Worm (Caenorhabditis elegans): ENCODE results near the gene Y17G7B.20.
A peak's percentile ranks its signal among the peaks of the same experiment; 100 is the strongest.

Gene Y17G7B.20

DNA sequence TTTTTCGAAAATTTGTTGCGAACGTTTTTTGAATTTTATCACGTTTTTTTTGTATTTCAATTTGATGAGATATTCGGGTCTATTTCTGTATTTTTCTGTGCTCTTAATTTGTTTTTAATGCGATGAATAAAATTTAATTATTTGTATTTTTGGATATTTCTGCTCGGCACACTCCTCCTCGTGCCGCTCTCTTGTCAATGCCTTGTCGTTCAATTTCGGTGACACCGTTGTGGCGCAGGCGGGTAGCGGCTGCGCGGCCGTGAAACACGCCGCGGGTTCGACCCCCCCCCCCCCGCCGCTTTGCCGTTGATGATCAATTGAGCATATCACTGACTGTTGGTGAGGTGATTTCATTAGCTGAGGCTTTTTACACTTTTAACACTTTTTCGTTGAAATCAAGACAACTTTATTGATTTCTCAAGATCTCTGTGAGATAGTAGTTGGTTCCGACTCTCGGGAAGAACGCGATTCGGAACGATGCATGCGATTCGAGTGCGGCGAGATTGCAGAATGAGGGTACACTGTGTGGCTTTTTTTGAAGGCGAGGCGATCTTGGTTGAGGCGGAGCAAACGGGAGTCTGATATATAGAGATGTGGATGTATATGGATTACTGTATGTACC lies 18.9 kb downstream of the Y17G7B.20 start (continued):
- TF ChIP-seq ceh-22 (tag; optimal IDR thresholded peaks at IDR 0.05) = peak; percentile 59
- peak; percentile 99 for TF ChIP-seq dmd-4 (tag; optimal IDR thresholded peaks at IDR 0.05; ENCODE audit: borderline replicate concordance)
- peak; percentile 100 for TF ChIP-seq Y22D7AL.16 (tag; optimal IDR thresholded peaks at IDR 0.05)
- TF ChIP-seq che-1 (tag; optimal IDR thresholded peaks at IDR 0.05) = peak; percentile 99
- peak; percentile 98 for TF ChIP-seq madf-2 (tag; optimal IDR thresholded peaks at IDR 0.05)
- TF ChIP-seq odd-2 (tag; optimal IDR thresholded peaks at IDR 0.05) = peak; percentile 89
- TF ChIP-seq elt-2 (tag; optimal IDR thresholded peaks at IDR 0.05) = peak; percentile 100
- peak; percentile 100 for TF ChIP-seq K02D7.2 (tag; optimal IDR thresholded peaks at IDR 0.05)
- peak; percentile 99 for TF ChIP-seq C38D4.7 (GFP tag; optimal IDR thresholded peaks at IDR 0.05)
- peak; percentile 99 for TF ChIP-seq ceh-9 (tag; optimal IDR thresholded peaks at IDR 0.05)
- TF ChIP-seq nhr-232 (tag; optimal IDR thresholded peaks at IDR 0.05) = peak; percentile 99
- peak; percentile 100 for TF ChIP-seq ceh-45 (GFP tag; IDR thresholded peaks at IDR 0.05)
- TF ChIP-seq ceh-31 (tag; optimal IDR thresholded peaks at IDR 0.05) = peak; percentile 97
- TF ChIP-seq ceh-30 (tag; optimal IDR thresholded peaks at IDR 0.05) = peak; percentile 88
- TF ChIP-seq tbx-7 (tag; optimal IDR thresholded peaks at IDR 0.05) = peak; percentile 87
- TF ChIP-seq pha-4 (tag; optimal IDR thresholded peaks at IDR 0.05) = no peak
- peak; percentile 100 for TF ChIP-seq hlh-13 (GFP tag; optimal IDR thresholded peaks at IDR 0.05)
- peak; percentile 94 for TF ChIP-seq unc-42 (tag; optimal IDR thresholded peaks at IDR 0.05)
- TF ChIP-seq pag-3 (tag; optimal IDR thresholded peaks at IDR 0.05; ENCODE audit: borderline replicate concordance) = peak; percentile 99
- peak; percentile 100 for TF ChIP-seq ceh-6 (GFP tag; optimal IDR thresholded peaks at IDR 0.05)
- TF ChIP-seq unc-86 (tag; optimal IDR thresholded peaks at IDR 0.05) = peak; percentile 100
- peak; percentile 100 for TF ChIP-seq sox-4 (tag; optimal IDR thresholded peaks at IDR 0.05)
- peak; percentile 93 for TF ChIP-seq ets-4 (tag; optimal IDR thresholded peaks at IDR 0.05)
- peak; percentile 94 for TF ChIP-seq C08G9.2 (tag; optimal IDR thresholded peaks at IDR 0.05)
- TF ChIP-seq ztf-16 (tag; optimal IDR thresholded peaks at IDR 0.05) = peak; percentile 100
- no peak for TF ChIP-seq ama-1 (optimal IDR thresholded peaks at IDR 0.05)
- no peak for TF ChIP-seq pax-1 (tag; optimal IDR thresholded peaks at IDR 0.05)
- TF ChIP-seq dve-1 (tag; optimal IDR thresholded peaks at IDR 0.05) = peak; percentile 96
- peak; percentile 100 for TF ChIP-seq ceh-48 (tag; optimal IDR thresholded peaks at IDR 0.05)
- peak; percentile 86 for TF ChIP-seq pros-1 (tag; optimal IDR thresholded peaks at IDR 0.05)
- peak; percentile 100 for TF ChIP-seq ceh-24 (tag; optimal IDR thresholded peaks at IDR 0.05)
- peak; percentile 100 for TF ChIP-seq unc-3 (GFP tag; conservative IDR thresholded peaks at IDR 0.05)
- peak; percentile 99 for TF ChIP-seq unc-3 (tag; optimal IDR thresholded peaks at IDR 0.05)
- TF ChIP-seq lim-6 (tag; optimal IDR thresholded peaks at IDR 0.05) = peak; percentile 99
- TF ChIP-seq T23F11.4 (GFP tag; optimal IDR thresholded peaks at IDR 0.05) = peak; percentile 100
- peak; percentile 98 for TF ChIP-seq sox-2 (GFP tag; IDR thresholded peaks at IDR 0.05)
- peak; percentile 99 for TF ChIP-seq hlh-15 (tag; optimal IDR thresholded peaks at IDR 0.05)
- TF ChIP-seq eyg-1 (tag; optimal IDR thresholded peaks at IDR 0.05) = peak; percentile 99
- TF ChIP-seq lin-11 (tag; optimal IDR thresholded peaks at IDR 0.05) = peak; percentile 98
- TF ChIP-seq ttx-3 (tag; optimal IDR thresholded peaks at IDR 0.05) = peak; percentile 99
- TF ChIP-seq pqm-1 (tag; optimal IDR thresholded peaks at IDR 0.05) = peak; percentile 99
- TF ChIP-seq unc-55 (GFP tag; optimal IDR thresholded peaks at IDR 0.05) = no peak
- TF ChIP-seq F13H6.1 (tag; optimal IDR thresholded peaks at IDR 0.05) = peak; percentile 99
- TF ChIP-seq fkh-6 (tag; optimal IDR thresholded peaks at IDR 0.05) = peak; percentile 98
- peak; percentile 100 for TF ChIP-seq pat-9 (tag; optimal IDR thresholded peaks at IDR 0.05)
